Fruit fly (Drosophila melanogaster) S2 (cell line): Measurements from ENCODE around the gene Tsp97E.

ENCODE experiments used
- CG8478 ChIP-seq: fragments of >200 bp; optimal IDR thresholded peaks from 2 replicates; lab custom pipeline; 2018
- CTCF ChIP-seq, 2 experiments: fragments of >200 bp; optimal IDR thresholded peaks; 2 replicates each; lab custom pipeline; 2018

Gene Tsp97E

dm6 chr3R:26969743-26970142, 5.1 kb upstream of the Tsp97E start:
- no peak for TF ChIP-seq CTCF (optimal IDR thresholded peaks at IDR 0.05; lab: Kevin White, UChicago)

- TF ChIP-seq CG8478 (lab: Kevin White, UChicago) (no peak), CTCF (optimal IDR thresholded peaks at IDR 0.05; lab: Kevin White, UChicago) (no peak)
Observed at dm6 chr3R:26968823-26969638, 4.4 kb upstream of the Tsp97E start.

- TF ChIP-seq CTCF (optimal IDR thresholded peaks at IDR 0.05; lab: Kevin White, UChicago) (no peak), CG8478 (lab: Kevin White, UChicago) (no peak)
Observed at dm6 chr3R:26968313-26968605, 3.6 kb upstream of the Tsp97E start.

dm6 chr3R:26967587-26968312, 3.1 kb upstream of the Tsp97E start:
- no peak for TF ChIP-seq CTCF (optimal IDR thresholded peaks at IDR 0.05; lab: Kevin White, UChicago)
- TF ChIP-seq CG8478 (lab: Kevin White, UChicago), result no peak

- no peak for TF ChIP-seq CTCF (optimal IDR thresholded peaks at IDR 0.05; lab: Kevin White, UChicago)
- TF ChIP-seq CG8478 (lab: Kevin White, UChicago), result no peak
Observed at dm6 chr3R:26966794-26967323, 2.2 kb upstream of the Tsp97E start, which contains the start of gene CG5521. TSS of gene CG5521 (plus strand) at chr3R:26966930.

dm6 chr3R:26966385-26966784, 1.8 kb upstream of the Tsp97E start, which contains the start of gene Gr97a:
TSS of gene Gr97a (minus strand) at chr3R:26966485.
- TF ChIP-seq CG8478 (lab: Kevin White, UChicago) (no peak), CTCF (optimal IDR thresholded peaks at IDR 0.05; lab: Kevin White, UChicago) (no peak)

dm6 chr3R:26963747-26964174, 856 bp downstream of the Tsp97E start:
- no peak for TF ChIP-seq CTCF (optimal IDR thresholded peaks at IDR 0.05; lab: Kevin White, UChicago)
- TF ChIP-seq CG8478 (lab: Kevin White, UChicago), result no peak

dm6 chr3R:26960496-26960895, 4.1 kb downstream of the Tsp97E start:
- TF ChIP-seq CG8478 (lab: Kevin White, UChicago) (no peak), CTCF (optimal IDR thresholded peaks at IDR 0.05; lab: Kevin White, UChicago) (no peak)

- no peak for TF ChIP-seq CG8478 (lab: Kevin White, UChicago)
- TF ChIP-seq CTCF (optimal IDR thresholded peaks at IDR 0.05; lab: Kevin White, UChicago), result no peak
Observed at dm6 chr3R:26958314-26958979, 6.2 kb downstream of the Tsp97E start, which contains the start of gene CG6330. TSS of gene CG6330 (minus strand) at chr3R:26958491.

- TF ChIP-seq CG8478 (lab: Kevin White, UChicago), result no peak
- no peak for TF ChIP-seq CTCF (optimal IDR thresholded peaks at IDR 0.05; lab: Kevin White, UChicago)
Observed at dm6 chr3R:26957132-26957531, 7.5 kb downstream of the Tsp97E start.

dm6 chr3R:26956376-26957062, 8.1 kb downstream of the Tsp97E start:
- TF ChIP-seq CTCF (optimal IDR thresholded peaks at IDR 0.05; lab: Kevin White, UChicago), result peak; percentile 82 to 83
- no peak for TF ChIP-seq CG8478 (lab: Kevin White, UChicago)

dm6 chr3R:26955527-26955926, 9.1 kb downstream of the Tsp97E start:
- TF ChIP-seq CG8478 (lab: Kevin White, UChicago) (no peak), CTCF (optimal IDR thresholded peaks at IDR 0.05; lab: Kevin White, UChicago) (no peak)

- no peak for TF ChIP-seq CG8478 (lab: Kevin White, UChicago)
- no peak for TF ChIP-seq CTCF (optimal IDR thresholded peaks at IDR 0.05; lab: Kevin White, UChicago)
Observed at dm6 chr3R:26954020-26954672, 10.5 kb downstream of the Tsp97E start.

- TF ChIP-seq CG8478 (lab: Kevin White, UChicago) (no peak), CTCF (optimal IDR thresholded peaks at IDR 0.05; lab: Kevin White, UChicago) (no peak)
Observed at dm6 chr3R:26953478-26953874, 11.1 kb downstream of the Tsp97E start.
